Fruit fly (Drosophila melanogaster) whole organism, embryonic: Measurements from ENCODE around the gene nwk.
A peak's percentile ranks its signal among the peaks of the same experiment; 100 is the strongest.

ENCODE experiments used
- Abd-B ChIP-seq: fragments of 200-800 bp; sonication (Bioruptor generic); optimal IDR thresholded peaks from 2 replicates; lab custom pipeline; 2018; ENCODE audit warnings: missing biosample characterization, mild to moderate bottlenecking, missing genetic modification characterization, moderate library complexity
- CG11504 ChIP-seq: fragments of 200-800 bp; sonication (Bioruptor generic); optimal IDR thresholded peaks from 3 replicates; lab custom pipeline; 2019; ENCODE audit warnings: missing biosample characterization, mild to moderate bottlenecking, missing genetic modification characterization, moderate library complexity
- CG12071 ChIP-seq: fragments of 200-800 bp; sonication (Bioruptor generic); optimal IDR thresholded peaks from 3 replicates; lab custom pipeline; 2018; ENCODE audit warnings: missing biosample characterization, mild to moderate bottlenecking, missing genetic modification characterization
- CG12744 ChIP-seq: fragments of 200-800 bp; sonication (Bioruptor generic); optimal IDR thresholded peaks from 2 replicates; lab custom pipeline; 2016; ENCODE audit warnings: missing biosample characterization, missing genetic modification characterization
- CG12769 ChIP-seq: fragments of 200-800 bp; sonication (Bioruptor generic); optimal IDR thresholded peaks from 2 replicates; lab custom pipeline; 2019; ENCODE audit warnings: missing biosample characterization, mild to moderate bottlenecking, missing genetic modification characterization, moderate library complexity
- CG13424 ChIP-seq: fragments of 200-800 bp; sonication (Bioruptor generic); optimal IDR thresholded peaks from 2 replicates; lab custom pipeline; 2019; ENCODE audit warnings: missing biosample characterization, mild to moderate bottlenecking, missing genetic modification characterization, moderate library complexity
- CG15011 ChIP-seq: fragments of 200-800 bp; sonication (Bioruptor generic); optimal IDR thresholded peaks from 3 replicates; lab custom pipeline; 2018; ENCODE audit warnings: missing biosample characterization, mild to moderate bottlenecking, missing genetic modification characterization
- CG16815 ChIP-seq: fragments of 200-800 bp; sonication (Bioruptor generic); optimal IDR thresholded peaks from 3 replicates; lab custom pipeline; 2017; ENCODE audit warnings: missing biosample characterization, mild to moderate bottlenecking, missing genetic modification characterization
- CG17359 ChIP-seq: fragments of 200-800 bp; sonication (Bioruptor generic); optimal IDR thresholded peaks from 3 replicates; lab custom pipeline; 2018; ENCODE audit warnings: missing biosample characterization, mild to moderate bottlenecking, missing genetic modification characterization, moderate library complexity
- CG2199 ChIP-seq: fragments of 200-800 bp; sonication (Bioruptor generic); IDR thresholded peaks from 3 replicates; pipeline ENCODE4 v1.3.6; 2022; ENCODE audit warnings: missing biosample characterization, missing genetic modification characterization
- CG2678 ChIP-seq: fragments of 200-800 bp; sonication (Bioruptor generic); optimal IDR thresholded peaks from 3 replicates; lab custom pipeline; 2019; ENCODE audit warnings: missing biosample characterization, mild to moderate bottlenecking, missing genetic modification characterization, moderate library complexity
- CG32772 ChIP-seq: fragments of 200-800 bp; sonication (Bioruptor generic); IDR thresholded peaks from 2 replicates; pipeline ENCODE4 v1.3.6; 2022; ENCODE audit warnings: missing biosample characterization, missing genetic modification characterization
- CG3838 ChIP-seq: fragments of 200-800 bp; sonication (Bioruptor generic); optimal IDR thresholded peaks from 3 replicates; lab custom pipeline; 2016; ENCODE audit warnings: missing biosample characterization, missing genetic modification characterization
- CG3995 ChIP-seq: fragments of 200-800 bp; sonication (Bioruptor generic); optimal IDR thresholded peaks from 3 replicates; lab custom pipeline; 2016; ENCODE audit warnings: missing biosample characterization, missing genetic modification characterization
- CG6689 ChIP-seq: fragments of 200-800 bp; sonication (Bioruptor generic); IDR thresholded peaks from 2 replicates; pipeline ENCODE4 v1.3.6; 2022; ENCODE audit warnings: missing biosample characterization, missing genetic modification characterization
- CG7556 ChIP-seq: fragments of 200-800 bp; sonication (Bioruptor generic); optimal IDR thresholded peaks from 2 replicates; lab custom pipeline; 2017; ENCODE audit warnings: missing biosample characterization, mild to moderate bottlenecking, missing genetic modification characterization
- CG7839 ChIP-seq: fragments of 200-800 bp; sonication (Bioruptor generic); optimal IDR thresholded peaks from 3 replicates; lab custom pipeline; 2018; ENCODE audit warnings: missing biosample characterization, mild to moderate bottlenecking, missing genetic modification characterization, moderate library complexity
- Dek ChIP-seq: fragments of 200-800 bp; sonication (Bioruptor generic); optimal IDR thresholded peaks from 3 replicates; lab custom pipeline; 2019; ENCODE audit warnings: missing biosample characterization, mild to moderate bottlenecking, missing genetic modification characterization, moderate library complexity
- E2f2 ChIP-seq: fragments of 200-800 bp; sonication (Bioruptor generic); IDR thresholded peaks from 2 replicates; pipeline ENCODE4 v1.3.6; 2022; ENCODE audit warnings: missing biosample characterization, missing genetic modification characterization
- GATAe ChIP-seq: fragments of 200-800 bp; sonication (Bioruptor generic); conservative IDR thresholded peaks from 2 replicates; pipeline ENCODE4 v1.3.6; 2022; ENCODE audit warnings: missing biosample characterization, missing genetic modification characterization
- Lim3 ChIP-seq: fragments of 200-800 bp; sonication (Bioruptor generic); IDR thresholded peaks from 2 replicates; pipeline ENCODE4 v1.3.6; 2022; ENCODE audit warnings: missing biosample characterization, missing genetic modification characterization
- Med ChIP-seq: fragments of 200-800 bp; sonication (Bioruptor generic); peaks from one replicate; lab custom pipeline; 2016; ENCODE audit warnings: missing biosample characterization, missing genetic modification characterization, mild to moderate bottlenecking, inconsistent platforms, moderate library complexity
- Meics ChIP-seq: fragments of 200-800 bp; sonication (Bioruptor generic); optimal IDR thresholded peaks from 2 replicates; lab custom pipeline; 2017; ENCODE audit warnings: missing biosample characterization, mild to moderate bottlenecking, missing genetic modification characterization
- Spps ChIP-seq: fragments of 200-800 bp; sonication (Bioruptor generic); optimal IDR thresholded peaks from 2 replicates; lab custom pipeline; 2018; ENCODE audit warnings: missing biosample characterization, mild to moderate bottlenecking, missing genetic modification characterization
- Trl ChIP-seq, 3 experiments: fragments of >200 bp in 2 of 3; fragments of 200-800 bp in 1 of 3; sonication (Bioruptor generic) in 1 of 3; optimal IDR thresholded peaks; 2 replicates in 1 of 3; 3 replicates in 2 of 3; lab custom pipeline; 2016 to 2017; ENCODE audit warnings: missing biosample characterization in 1 of 3, missing genetic modification characterization in 1 of 3
- ash1 ChIP-seq: fragments of 200-800 bp; sonication (Bioruptor generic); optimal IDR thresholded peaks from 2 replicates; lab custom pipeline; 2018; ENCODE audit warnings: missing biosample characterization, mild to moderate bottlenecking, missing genetic modification characterization
- bab2 ChIP-seq: fragments of 200-800 bp; sonication (Bioruptor generic); optimal IDR thresholded peaks from 2 replicates; lab custom pipeline; 2016; ENCODE audit warnings: missing biosample characterization, missing genetic modification characterization
- cas ChIP-seq: fragments of 200-800 bp; sonication (Bioruptor generic); IDR thresholded peaks from 2 replicates; pipeline ENCODE4 v1.3.6; 2022; ENCODE audit warnings: missing biosample characterization, missing genetic modification characterization
- caup ChIP-seq: fragments of 200-800 bp; sonication (Bioruptor generic); optimal IDR thresholded peaks from 3 replicates; lab custom pipeline; 2017; ENCODE audit warnings: missing biosample characterization, mild to moderate bottlenecking, missing genetic modification characterization, moderate library complexity; ENCODE audit not compliant: severe bottlenecking
- chinmo ChIP-seq: fragments of 200-800 bp; sonication (Bioruptor generic); IDR thresholded peaks from 4 replicates; pipeline ENCODE4 v1.3.6; 2022; ENCODE audit warnings: missing biosample characterization, missing genetic modification characterization; ENCODE audit not compliant: partially characterized antibody
- dmrt99B ChIP-seq: fragments of 200-800 bp; sonication (Bioruptor generic); optimal IDR thresholded peaks from 2 replicates; lab custom pipeline; 2018; ENCODE audit warnings: missing biosample characterization, mild to moderate bottlenecking, missing genetic modification characterization, moderate library complexity
- dpn ChIP-seq, 2 experiments: fragments of 200-800 bp; sonication (Bioruptor generic); optimal IDR thresholded peaks; 3 replicates each; lab custom pipeline; 2016; ENCODE audit warnings: missing biosample characterization in 2 of 2, missing genetic modification characterization in 2 of 2
- emc ChIP-seq: fragments of 200-800 bp; sonication (Bioruptor generic); optimal IDR thresholded peaks from 2 replicates; lab custom pipeline; 2016; ENCODE audit warnings: missing biosample characterization, missing genetic modification characterization
- eve ChIP-seq, 2 experiments: fragments of >200 bp; optimal IDR thresholded peaks; 2 replicates each; lab custom pipeline; 2017; ENCODE audit warnings: missing biosample characterization in 2 of 2, missing genetic modification characterization in 2 of 2
- exex ChIP-seq: fragments of 200-800 bp; sonication (Bioruptor generic); optimal IDR thresholded peaks from 4 replicates; lab custom pipeline; 2018; ENCODE audit warnings: missing biosample characterization, mild to moderate bottlenecking, missing genetic modification characterization, moderate library complexity
- grn ChIP-seq: fragments of 200-800 bp; sonication (Bioruptor generic); optimal IDR thresholded peaks from 3 replicates; lab custom pipeline; 2017; ENCODE audit warnings: missing biosample characterization, missing genetic modification characterization
- hb ChIP-seq: fragments of 200-800 bp; sonication (Bioruptor generic); IDR thresholded peaks from 3 replicates; pipeline ENCODE4 v1.3.6; 2022; ENCODE audit warnings: missing biosample characterization, missing genetic modification characterization; ENCODE audit not compliant: partially characterized antibody
- insv ChIP-seq, 2 experiments: fragments of 200-800 bp; sonication (Bioruptor generic); optimal IDR thresholded peaks; 3 replicates each; lab custom pipeline; 2016 to 2018; ENCODE audit warnings: missing biosample characterization in 2 of 2, missing genetic modification characterization in 2 of 2
- ken ChIP-seq: fragments of 200-800 bp; sonication (Bioruptor generic); IDR thresholded peaks from 3 replicates; pipeline ENCODE4 v1.3.6; 2022; ENCODE audit warnings: missing biosample characterization, missing genetic modification characterization
- otp ChIP-seq: fragments of 200-800 bp; sonication (Bioruptor generic); IDR thresholded peaks from 3 replicates; pipeline ENCODE4, ENCODE4 v1.3.6; 2022; ENCODE audit warnings: missing biosample characterization, missing genetic modification characterization
- peb ChIP-seq: fragments of 200-800 bp; sonication (Bioruptor generic); IDR thresholded peaks from 2 replicates; pipeline ENCODE4 v1.3.6; 2022; ENCODE audit warnings: missing biosample characterization, missing genetic modification characterization
- repo ChIP-seq: fragments of 200-800 bp; sonication (Bioruptor generic); optimal IDR thresholded peaks from 2 replicates; lab custom pipeline; 2016; ENCODE audit warnings: missing biosample characterization, missing genetic modification characterization
- tap ChIP-seq: fragments of 200-800 bp; optimal IDR thresholded peaks from 3 replicates; lab custom pipeline; 2019; ENCODE audit warnings: missing biosample characterization, mild to moderate bottlenecking, missing genetic modification characterization, moderate library complexity
- tio ChIP-seq: fragments of 200-800 bp; sonication (Bioruptor generic); optimal IDR thresholded peaks from 2 replicates; lab custom pipeline; 2017; ENCODE audit warnings: missing biosample characterization, missing genetic modification characterization, inconsistent platforms
- z ChIP-seq: fragments of 200-800 bp; sonication (Bioruptor generic); IDR thresholded peaks from 3 replicates; pipeline ENCODE4 v1.3.6; 2022; ENCODE audit warnings: missing biosample characterization, missing genetic modification characterization
- zfh2 ChIP-seq: fragments of 200-800 bp; sonication (Bioruptor generic); optimal IDR thresholded peaks from 2 replicates; lab custom pipeline; 2016; ENCODE audit warnings: missing biosample characterization, missing genetic modification characterization

The nwk gene

dm6 chr3L:9125261-9126020 is 12.2 kb upstream of the nwk start (continued):
- TF ChIP-seq dpn (GFP tag; optimal IDR thresholded peaks at IDR 0.05; lab: Kevin White, UChicago), result no peak
- TF ChIP-seq ken, result no peak
- peak; percentile 27 for TF ChIP-seq CG3995 (GFP tag; lab: Kevin White, UChicago)
- TF ChIP-seq tap (tag; lab: Kevin White, UChicago), result no peak
- TF ChIP-seq Spps (tag; lab: Kevin White, UChicago), result no peak
- TF ChIP-seq dmrt99B (tag; lab: Kevin White, UChicago), result peak; percentile 39
- peak; percentile 75 for TF ChIP-seq grn
- TF ChIP-seq CG32772 (GFP tag; lab: Robert Waterston, UW), result no peak
- TF ChIP-seq hb, result no peak
- TF ChIP-seq repo, result no peak
- TF ChIP-seq, all 482 proteins: peak for 94

dm6 chr3L:9126021-9126811 is 11.4 kb upstream of the nwk start:
- no peak for TF ChIP-seq caup (GFP tag; lab: Kevin White, UChicago)
- peak in 1 of 2 experiments; percentile 22 for TF ChIP-seq Trl (optimal IDR thresholded peaks at IDR 0.05; lab: Kevin White, UChicago)
- TF ChIP-seq Trl (GFP tag; optimal IDR thresholded peaks at IDR 0.05; lab: Kevin White, UChicago), result no peak
- no peak for TF ChIP-seq CG3838 (GFP tag; lab: Kevin White, UChicago)
- peak; percentile 53 for TF ChIP-seq tio (GFP tag; lab: Kevin White, UChicago)
- no peak for TF ChIP-seq bab2 (GFP tag; lab: Kevin White, UChicago)
- peak; percentile 45; the same call in 1 of the 3 replicates for TF ChIP-seq CG2199 (GFP tag; lab: Robert Waterston, UW)
- peak; percentile 67 for TF ChIP-seq Med
- TF ChIP-seq CG11504 (tag; lab: Kevin White, UChicago), result peak; percentile 17
- TF ChIP-seq CG7556 (GFP tag; lab: Kevin White, UChicago), result peak; percentile 59
- peak; percentile 38 for TF ChIP-seq CG2678 (tag; lab: Kevin White, UChicago)
- TF ChIP-seq ash1 (GFP tag; lab: Kevin White, UChicago), result no peak
- no peak for TF ChIP-seq CG15011
- TF ChIP-seq zfh2 (GFP tag; lab: Kevin White, UChicago), result peak; percentile 2
- TF ChIP-seq CG16815, result peak; percentile 15
- peak in 1 of 2 experiments; percentile 18 for TF ChIP-seq eve (GFP tag; optimal IDR thresholded peaks at IDR 0.05; lab: Kevin White, UChicago)
- TF ChIP-seq z (GFP tag; lab: Robert Waterston, UW), result peak; percentile 37; the same call in 1 of the 3 replicates
- no peak for TF ChIP-seq E2f2 (GFP tag; lab: Robert Waterston, UW)
- no peak for TF ChIP-seq cas
- TF ChIP-seq CG12071 (GFP tag; lab: Kevin White, UChicago), result no peak
- TF ChIP-seq CG6689 (GFP tag; lab: Robert Waterston, UW), result 0 out of 2 replicates have a peak, but pooled peaks have one; percentile 20
- no peak for TF ChIP-seq CG12744 (GFP tag; lab: Kevin White, UChicago)
- TF ChIP-seq chinmo (GFP tag; lab: Robert Waterston, UW), result 0 out of 4 replicates have a peak, but pooled peaks have one; percentile 74
- TF ChIP-seq peb (GFP tag; lab: Robert Waterston, UW), result 0 out of 2 replicates have a peak, but pooled peaks have one; percentile 25
- TF ChIP-seq Dek (tag; lab: Kevin White, UChicago), result peak; percentile 5
- peak; percentile 23; the same call in 1 of the 2 replicates for TF ChIP-seq GATAe (GFP tag; lab: Robert Waterston, UW)
- peak; percentile 42 for TF ChIP-seq CG12769 (tag; lab: Kevin White, UChicago)
- peak; percentile 10 for TF ChIP-seq CG7839
- TF ChIP-seq exex, result peak; percentile 79
- TF ChIP-seq Lim3, result peak; percentile 13; the same call in 1 of the 2 replicates
- TF ChIP-seq insv (GFP tag; optimal IDR thresholded peaks at IDR 0.05; lab: Kevin White, UChicago), result no peak
- TF ChIP-seq Abd-B (GFP tag; lab: Kevin White, UChicago), result no peak
- peak; percentile 1 for TF ChIP-seq CG13424 (tag; lab: Kevin White, UChicago)
- TF ChIP-seq otp (GFP tag; lab: Robert Waterston, UW), result no peak
- peak; percentile 32 for TF ChIP-seq Meics
- no peak for TF ChIP-seq emc (GFP tag; lab: Kevin White, UChicago)
- peak; percentile 46 for TF ChIP-seq CG17359 (tag; lab: Kevin White, UChicago)
